Worm (Caenorhabditis elegans): ENCODE data around the gene col-142.

ce11 chrV:6874735-6875134, 43.8 kb downstream of the col-142 start:
- no peak for TF ChIP-seq M03D4.4 (tag; optimal IDR thresholded peaks at IDR 0.05)
- no peak for TF ChIP-seq elt-1 (tag; optimal IDR thresholded peaks at IDR 0.05; ENCODE audit: borderline replicate concordance, insufficient read depth)
- no peak for TF ChIP-seq nhr-12 (tag; optimal IDR thresholded peaks at IDR 0.05)
- TF ChIP-seq unc-39 (tag; optimal IDR thresholded peaks at IDR 0.05) = no peak
- no peak for TF ChIP-seq mls-2 (tag; optimal IDR thresholded peaks at IDR 0.05)
- no peak for TF ChIP-seq ceh-39 (tag; optimal IDR thresholded peaks at IDR 0.05)
- no peak for TF ChIP-seq tbx-8 (GFP tag; optimal IDR thresholded peaks at IDR 0.05)
- TF ChIP-seq cnd-1 (tag; optimal IDR thresholded peaks at IDR 0.05) = no peak
- TF ChIP-seq nhr-237 (tag; optimal IDR thresholded peaks at IDR 0.05) = no peak
- no peak for TF ChIP-seq flh-1 (GFP tag; optimal IDR thresholded peaks at IDR 0.05)
- no peak for TF ChIP-seq lsy-2 (tag; optimal IDR thresholded peaks at IDR 0.05)
